Worm (Caenorhabditis elegans): Measurements from ENCODE around the gene Y55F3BL.4.

Y55F3BL.4 gene

DNA sequence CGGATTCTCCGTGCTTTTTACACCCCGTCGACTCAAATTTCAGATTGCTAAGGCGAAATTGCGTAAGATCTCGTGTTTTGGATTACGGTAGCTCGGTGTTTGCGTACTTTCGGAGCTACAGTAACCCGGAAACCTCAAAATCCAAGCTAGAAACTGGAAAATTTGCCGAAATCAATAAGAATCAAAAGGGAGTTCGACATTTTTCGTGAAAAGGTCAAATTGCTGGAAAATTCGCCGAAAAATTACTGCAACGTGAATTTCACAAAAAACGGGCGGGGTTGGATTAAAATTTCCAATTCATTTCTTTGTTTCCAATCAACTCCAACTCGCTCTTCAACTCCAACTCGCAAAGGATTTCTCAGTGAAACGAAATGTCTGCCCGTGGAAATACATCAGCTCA is 17.1 kb upstream of the Y55F3BL.4 start, which contains the start of gene F56B3.6:
Gene F56B3.6, plus strand, starts transcription at position 301 of the 400 bp plus-strand sequence.
- TF ChIP-seq him-1 (tag; optimal IDR thresholded peaks at IDR 0.05): no peak
- TF ChIP-seq W03F9.2 (tag; optimal IDR thresholded peaks at IDR 0.05): no peak
- TF ChIP-seq dao-5 (tag; optimal IDR thresholded peaks at IDR 0.05): no peak

DNA sequence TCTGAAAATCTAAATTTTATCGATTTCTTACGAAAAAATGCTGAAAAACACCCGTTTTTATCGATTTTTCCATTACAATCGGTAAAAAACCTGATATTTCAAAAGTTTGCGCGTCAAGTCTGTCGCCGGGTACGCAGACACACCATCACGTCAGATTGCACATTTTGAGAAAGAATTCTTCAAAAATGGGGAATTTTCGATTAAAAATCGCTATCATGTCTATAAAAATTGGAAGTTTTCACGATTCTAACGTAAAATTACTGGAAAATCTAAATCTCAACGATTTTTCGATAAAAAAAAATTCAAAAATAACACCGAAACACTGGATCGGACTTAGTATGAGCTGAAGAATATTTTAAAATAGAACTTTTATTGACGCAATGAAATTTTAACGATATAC is 10.6 kb upstream of the Y55F3BL.4 start, which contains the start of gene F56B3.4:
Gene F56B3.4, minus strand, starts transcription at position 1 of the 400 bp plus-strand sequence.
- TF ChIP-seq dao-5 (tag; optimal IDR thresholded peaks at IDR 0.05): no peak
- TF ChIP-seq W03F9.2 (tag; optimal IDR thresholded peaks at IDR 0.05): no peak
- no peak for TF ChIP-seq him-1 (tag; optimal IDR thresholded peaks at IDR 0.05)

DNA sequence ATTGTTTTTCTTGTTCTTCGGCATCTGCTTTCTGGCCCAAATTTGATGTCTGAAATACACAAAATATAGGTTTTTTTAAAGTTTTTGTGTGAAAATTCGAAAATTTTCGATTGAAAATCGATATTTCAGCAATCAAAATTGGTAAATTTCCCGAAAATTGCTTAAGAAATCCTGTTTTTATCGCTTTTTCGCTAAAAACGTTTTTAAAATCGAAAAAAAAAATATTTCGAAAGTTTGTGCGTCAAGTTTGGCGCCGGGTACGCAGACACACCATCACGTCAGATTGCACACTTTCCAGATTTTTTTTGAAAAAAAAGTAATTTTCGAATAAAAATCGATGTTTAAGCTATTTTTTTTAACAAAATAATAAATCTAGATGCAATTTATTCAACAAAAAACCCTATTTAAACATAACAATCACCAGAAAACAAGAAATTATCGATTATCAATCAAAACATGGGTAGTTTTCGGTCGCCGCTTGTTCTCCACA is 9.5 kb upstream of the Y55F3BL.4 start, which contains the start of gene skr-18:
Gene skr-18, minus strand, starts transcription at position 51 of the 490 bp plus-strand sequence.
- TF ChIP-seq W03F9.2 (tag; optimal IDR thresholded peaks at IDR 0.05): no peak
- no peak for TF ChIP-seq dao-5 (tag; optimal IDR thresholded peaks at IDR 0.05)
- TF ChIP-seq him-1 (tag; optimal IDR thresholded peaks at IDR 0.05): no peak

- peak; percentile 6 for TF ChIP-seq him-1 (tag; optimal IDR thresholded peaks at IDR 0.05)
- TF ChIP-seq dao-5 (tag; optimal IDR thresholded peaks at IDR 0.05): no peak
- TF ChIP-seq W03F9.2 (tag; optimal IDR thresholded peaks at IDR 0.05): peak; percentile 80
These were observed 8.3 kb upstream of the Y55F3BL.4 start, which contains the start of the genes F56B3.11 and ech-5 for ce11 chrIV:796521-797073. Gene F56B3.11 (minus strand): TSS chrIV:796571. Gene ech-5 (plus strand): TSS chrIV:797023.

ce11 chrIV:800518-800917 is 4.4 kb upstream of the Y55F3BL.4 start, which contains the start of gene mrpl-46:
Gene mrpl-46 (plus strand): TSS chrIV:800818.
- TF ChIP-seq dao-5 (tag; optimal IDR thresholded peaks at IDR 0.05) (no peak), him-1 (tag; optimal IDR thresholded peaks at IDR 0.05) (no peak), W03F9.2 (tag; optimal IDR thresholded peaks at IDR 0.05) (no peak)

DNA sequence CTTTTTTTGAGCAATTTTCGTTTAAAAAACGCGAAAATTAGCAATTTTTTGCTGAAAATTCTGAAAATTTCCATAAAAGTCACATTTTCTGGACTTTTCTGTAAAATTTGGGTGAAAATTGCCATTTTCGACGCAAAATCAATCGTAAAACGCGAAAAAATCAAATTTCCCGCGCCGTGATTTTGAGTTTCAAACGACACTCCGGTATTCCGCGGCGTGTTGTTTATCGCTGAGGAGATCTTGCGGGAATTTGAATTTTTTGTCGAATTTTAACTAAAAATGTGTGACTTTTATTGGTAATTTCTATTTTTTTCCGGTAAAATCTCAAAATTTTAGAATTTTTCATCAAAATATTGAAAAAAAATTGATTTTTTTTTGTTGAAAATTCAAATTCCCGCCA is 3.7 kb upstream of the Y55F3BL.4 start:
- no peak for TF ChIP-seq W03F9.2 (tag; optimal IDR thresholded peaks at IDR 0.05)

DNA sequence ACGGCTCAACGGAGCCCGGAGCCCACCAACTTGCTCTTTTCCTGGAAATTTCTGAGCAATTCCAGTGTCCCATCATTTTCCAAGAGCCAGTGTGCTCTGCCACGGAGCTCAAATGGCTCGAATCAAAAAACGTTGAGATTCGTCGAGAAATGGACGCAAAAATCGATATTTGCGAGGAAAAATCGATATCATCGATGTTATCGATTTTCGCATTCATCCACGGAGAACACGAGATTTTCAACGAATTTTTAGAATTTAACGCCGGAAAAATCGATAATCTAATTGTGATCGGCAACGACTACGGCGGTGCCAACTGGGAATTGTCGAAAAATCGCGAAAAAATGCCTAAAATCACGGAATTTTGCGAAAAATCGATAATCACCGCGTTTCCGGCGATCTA is 791 bp downstream of the Y55F3BL.4 start:
- TF ChIP-seq W03F9.2 (tag; optimal IDR thresholded peaks at IDR 0.05) (no peak), dao-5 (tag; optimal IDR thresholded peaks at IDR 0.05) (no peak), him-1 (tag; optimal IDR thresholded peaks at IDR 0.05) (no peak)

DNA sequence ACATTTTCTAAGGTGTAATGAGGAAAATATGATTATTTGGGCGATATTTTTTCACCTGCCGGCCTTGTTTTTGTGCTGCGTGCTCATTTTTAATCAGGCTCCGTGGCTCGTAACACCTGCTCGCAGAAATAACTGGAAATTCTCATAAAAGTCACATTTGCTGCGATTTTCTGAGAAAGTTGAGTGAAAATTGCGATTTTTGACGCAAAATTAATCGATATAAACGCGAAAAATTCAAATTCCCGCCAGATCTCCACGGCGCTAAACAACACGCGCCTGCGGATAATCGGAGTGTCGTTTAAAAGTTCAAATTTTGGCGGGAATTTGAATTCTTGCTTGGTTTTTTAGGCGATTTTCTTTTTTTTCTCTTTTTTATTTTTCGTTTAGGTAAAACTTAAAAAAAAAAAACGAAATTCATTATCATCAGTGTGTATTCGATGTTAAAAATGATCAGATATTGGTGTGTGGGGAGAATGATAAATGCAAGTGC is 2.2 kb downstream of the Y55F3BL.4 start, which contains the start of gene Y55F3BL.6:
Gene Y55F3BL.6, minus strand, starts transcription at position 51 of the 490 bp plus-strand sequence.
- TF ChIP-seq W03F9.2 (tag; optimal IDR thresholded peaks at IDR 0.05) (no peak), dao-5 (tag; optimal IDR thresholded peaks at IDR 0.05) (no peak), him-1 (tag; optimal IDR thresholded peaks at IDR 0.05) (no peak)

DNA sequence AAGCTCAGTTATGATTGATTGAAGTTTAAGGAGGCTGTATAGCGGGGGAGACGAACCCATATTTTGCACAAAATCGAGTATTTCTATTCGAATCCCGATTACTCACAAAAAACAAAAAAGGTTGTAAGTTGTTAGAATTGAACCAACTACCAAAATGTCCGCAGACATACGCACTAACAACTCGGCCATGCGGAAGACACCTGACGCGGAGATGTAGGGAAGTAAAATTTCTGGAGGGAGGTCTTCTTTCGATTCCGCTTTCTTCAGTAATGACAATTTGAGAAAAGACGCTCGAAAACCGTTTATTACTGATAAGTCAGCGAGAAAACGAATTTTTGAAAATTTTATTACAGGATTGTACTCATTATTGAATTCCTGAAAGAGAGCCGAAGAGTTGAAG is 13.0 kb downstream of the Y55F3BL.4 start:
- TF ChIP-seq W03F9.2 (tag; optimal IDR thresholded peaks at IDR 0.05) (no peak), dao-5 (tag; optimal IDR thresholded peaks at IDR 0.05) (no peak), him-1 (tag; optimal IDR thresholded peaks at IDR 0.05) (no peak)

DNA sequence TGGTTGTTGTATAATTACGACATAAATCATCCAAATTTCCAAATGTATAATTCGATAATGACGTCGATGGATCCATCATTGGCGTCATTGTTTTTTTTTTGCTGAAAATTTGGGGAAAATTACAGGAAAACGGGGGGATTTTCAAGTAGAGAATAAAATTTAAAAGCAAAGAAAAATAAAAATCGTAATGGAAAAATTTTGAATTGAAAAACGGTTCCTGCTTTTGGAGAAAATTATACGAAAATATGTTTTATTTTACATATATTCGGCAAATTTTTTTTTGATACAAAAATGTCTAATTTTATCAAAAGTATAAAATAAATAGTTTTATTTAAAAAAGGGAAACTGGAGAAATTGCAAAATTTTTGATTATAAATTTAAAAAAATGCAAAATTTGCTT is 20.0 kb downstream of the Y55F3BL.4 start, which contains the start of gene zipt-15:
Gene zipt-15, minus strand, starts transcription at position 101 of the 400 bp plus-strand sequence.
- TF ChIP-seq him-1 (tag; optimal IDR thresholded peaks at IDR 0.05): no peak
- no peak for TF ChIP-seq dao-5 (tag; optimal IDR thresholded peaks at IDR 0.05)
- no peak for TF ChIP-seq W03F9.2 (tag; optimal IDR thresholded peaks at IDR 0.05)

DNA sequence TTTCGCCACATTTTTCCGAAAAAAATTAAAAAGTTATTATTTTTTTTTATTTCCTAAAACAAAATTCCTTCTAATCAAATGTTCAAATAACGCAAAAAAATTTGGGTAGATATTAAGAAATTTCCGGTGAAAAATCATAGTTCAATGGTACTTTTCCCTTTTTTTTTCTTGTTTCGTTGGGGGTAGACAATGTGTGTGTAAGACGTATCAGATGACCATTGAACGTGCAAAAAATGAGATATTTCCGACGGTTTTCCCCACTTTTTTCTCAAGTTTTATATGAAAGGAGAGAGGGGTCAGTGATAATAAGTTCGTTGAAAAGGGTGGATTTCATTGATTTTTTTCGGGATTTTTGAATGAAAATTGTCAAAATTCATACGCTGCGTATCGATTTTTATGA is 21.2 kb downstream of the Y55F3BL.4 start:
- no peak for TF ChIP-seq dao-5 (tag; optimal IDR thresholded peaks at IDR 0.05)
- TF ChIP-seq W03F9.2 (tag; optimal IDR thresholded peaks at IDR 0.05): no peak
- no peak for TF ChIP-seq him-1 (tag; optimal IDR thresholded peaks at IDR 0.05)

DNA sequence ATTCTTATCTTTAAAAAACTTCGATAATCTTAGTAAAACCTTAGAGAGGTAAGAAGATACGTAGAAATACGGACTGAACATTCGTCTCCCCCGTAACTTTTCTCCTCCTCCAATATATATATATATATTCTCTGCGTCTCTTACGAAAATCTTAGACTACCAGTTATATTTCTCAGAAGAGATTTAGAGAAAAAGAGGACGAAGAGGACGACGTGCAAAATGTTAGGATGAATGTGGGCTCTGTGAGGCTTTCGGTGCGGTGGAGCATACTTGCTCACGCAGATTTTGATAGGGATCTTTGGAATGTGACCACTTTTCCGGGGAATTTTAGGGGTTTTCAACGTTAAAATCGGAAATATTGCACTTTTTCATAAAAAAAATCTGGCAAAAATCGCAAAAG is 23.5 kb downstream of the Y55F3BL.4 start:
- TF ChIP-seq dao-5 (tag; optimal IDR thresholded peaks at IDR 0.05) (no peak), him-1 (tag; optimal IDR thresholded peaks at IDR 0.05) (no peak), W03F9.2 (tag; optimal IDR thresholded peaks at IDR 0.05) (no peak)

ce11 chrIV:829107-829506 is 24.2 kb downstream of the Y55F3BL.4 start:
- TF ChIP-seq dao-5 (tag; optimal IDR thresholded peaks at IDR 0.05): no peak
- no peak for TF ChIP-seq W03F9.2 (tag; optimal IDR thresholded peaks at IDR 0.05)
- TF ChIP-seq him-1 (tag; optimal IDR thresholded peaks at IDR 0.05): no peak

- no peak for TF ChIP-seq W03F9.2 (tag; optimal IDR thresholded peaks at IDR 0.05)
- TF ChIP-seq him-1 (tag; optimal IDR thresholded peaks at IDR 0.05): no peak
- TF ChIP-seq dao-5 (tag; optimal IDR thresholded peaks at IDR 0.05): no peak
These were observed 24.8 kb downstream of the Y55F3BL.4 start for ce11 chrIV:829691-830090.

All from whole organism, L4/young adult.